Fruit fly (Drosophila melanogaster) whole organism, embryonic: ENCODE results near the gene CG6142.

Experiments used
- Ada2b ChIP-seq: fragments of 200-800 bp; sonication (Bioruptor generic); IDR thresholded peaks from 2 replicates; pipeline ENCODE4 v1.3.6; 2022; ENCODE audit warnings: missing biosample characterization, missing genetic modification characterization
- Antp ChIP-seq: fragments of 200-800 bp; sonication (Bioruptor generic); optimal IDR thresholded peaks from 3 replicates; lab custom pipeline; 2016; ENCODE audit warnings: missing biosample characterization, missing genetic modification characterization
- CG12299 ChIP-seq: fragments of 200-800 bp; sonication (Bioruptor generic); optimal IDR thresholded peaks from 2 replicates; lab custom pipeline; 2018; ENCODE audit warnings: missing biosample characterization, mild to moderate bottlenecking, missing genetic modification characterization
- CG12744 ChIP-seq: fragments of 200-800 bp; sonication (Bioruptor generic); optimal IDR thresholded peaks from 2 replicates; lab custom pipeline; 2016; ENCODE audit warnings: missing biosample characterization, missing genetic modification characterization
- CG13123 ChIP-seq: fragments of 200-800 bp; sonication (Bioruptor generic); optimal IDR thresholded peaks from 2 replicates; lab custom pipeline; 2016; ENCODE audit warnings: missing biosample characterization, missing genetic modification characterization
- CG13894 ChIP-seq: fragments of 200-800 bp; sonication (Bioruptor generic); optimal IDR thresholded peaks from 3 replicates; lab custom pipeline; 2018; ENCODE audit warnings: missing biosample characterization, mild to moderate bottlenecking, missing genetic modification characterization, moderate library complexity
- CG14014 ChIP-seq: fragments of 200-800 bp; sonication (Bioruptor generic); IDR thresholded peaks from 2 replicates; pipeline ENCODE4 v1.3.6; 2022; ENCODE audit warnings: missing biosample characterization, missing genetic modification characterization
- CG15011 ChIP-seq: fragments of 200-800 bp; sonication (Bioruptor generic); optimal IDR thresholded peaks from 3 replicates; lab custom pipeline; 2018; ENCODE audit warnings: missing biosample characterization, mild to moderate bottlenecking, missing genetic modification characterization
- CG1792 ChIP-seq: fragments of 200-800 bp; sonication (Bioruptor generic); optimal IDR thresholded peaks from 2 replicates; lab custom pipeline; 2016; ENCODE audit warnings: missing biosample characterization, missing genetic modification characterization
- CG18476 ChIP-seq: fragments of 200-800 bp; sonication (Bioruptor generic); optimal IDR thresholded peaks from 2 replicates; lab custom pipeline; 2016; ENCODE audit warnings: missing biosample characterization, mild to moderate bottlenecking, missing genetic modification characterization
- CG3065 ChIP-seq: fragments of 200-800 bp; sonication (Bioruptor generic); optimal IDR thresholded peaks from 2 replicates; lab custom pipeline; 2016; ENCODE audit warnings: missing biosample characterization, missing genetic modification characterization
- CG32767 ChIP-seq: fragments of 200-800 bp; sonication (Bioruptor generic); IDR thresholded peaks from 2 replicates; pipeline ENCODE4 v1.3.6; 2022; ENCODE audit warnings: missing biosample characterization, missing genetic modification characterization
- CG34376 ChIP-seq: fragments of 200-800 bp; sonication (Bioruptor generic); optimal IDR thresholded peaks from 2 replicates; lab custom pipeline; 2018; ENCODE audit warnings: missing biosample characterization, mild to moderate bottlenecking, missing genetic modification characterization
- CG42726 ChIP-seq: fragments of 200-800 bp; sonication (Bioruptor generic); IDR thresholded peaks from 2 replicates; pipeline ENCODE4 v1.3.6; 2022; ENCODE audit warnings: missing biosample characterization, missing genetic modification characterization; ENCODE audit not compliant: partially characterized antibody
- CG4360 ChIP-seq: fragments of 200-800 bp; sonication (Bioruptor generic); IDR thresholded peaks from 2 replicates; pipeline ENCODE4 v1.3.6; 2022; ENCODE audit warnings: missing biosample characterization, missing genetic modification characterization
- CG4404 ChIP-seq: fragments of 200-800 bp; sonication (Bioruptor generic); IDR thresholded peaks from 2 replicates; pipeline ENCODE4 v1.3.6; 2022; ENCODE audit warnings: missing biosample characterization, missing genetic modification characterization
- CG4617 ChIP-seq: fragments of 200-800 bp; sonication (Bioruptor generic); optimal IDR thresholded peaks from 3 replicates; lab custom pipeline; 2016; ENCODE audit warnings: missing biosample characterization, missing genetic modification characterization, borderline replicate concordance
- CG4707 ChIP-seq: fragments of 200-800 bp; sonication (Bioruptor generic); optimal IDR thresholded peaks from 2 replicates; lab custom pipeline; 2018; ENCODE audit warnings: missing biosample characterization, mild to moderate bottlenecking, missing genetic modification characterization, moderate library complexity
- CG4854 ChIP-seq: fragments of 200-800 bp; sonication (Bioruptor generic); optimal IDR thresholded peaks from 2 replicates; lab custom pipeline; 2016; ENCODE audit warnings: missing biosample characterization, missing genetic modification characterization, inconsistent platforms
- CG5245 ChIP-seq: fragments of 200-800 bp; sonication (Bioruptor generic); optimal IDR thresholded peaks from 3 replicates; lab custom pipeline; 2016; ENCODE audit warnings: missing biosample characterization, missing genetic modification characterization
- CG7357 ChIP-seq: fragments of 200-800 bp; sonication (Bioruptor generic); IDR thresholded peaks from 3 replicates; pipeline ENCODE4 v1.3.6; 2022; ENCODE audit warnings: missing biosample characterization, missing genetic modification characterization
- CG9932 ChIP-seq: fragments of 200-800 bp; sonication (Bioruptor generic); IDR thresholded peaks from 2 replicates; pipeline ENCODE4 v1.3.6; 2022; ENCODE audit warnings: missing biosample characterization, missing genetic modification characterization
- ERR ChIP-seq: fragments of 200-800 bp; sonication (Bioruptor generic); optimal IDR thresholded peaks from 2 replicates; lab custom pipeline; 2016; ENCODE audit warnings: missing biosample characterization, missing genetic modification characterization
- Ets97D ChIP-seq: fragments of 200-800 bp; sonication (Bioruptor generic); optimal IDR thresholded peaks from 3 replicates; lab custom pipeline; 2016; ENCODE audit warnings: missing biosample characterization, missing genetic modification characterization
- Fer2 ChIP-seq: fragments of 200-800 bp; sonication (Bioruptor generic); optimal IDR thresholded peaks from 2 replicates; lab custom pipeline; 2018; ENCODE audit warnings: missing biosample characterization, mild to moderate bottlenecking, missing genetic modification characterization, moderate library complexity
- HLH3B ChIP-seq: fragments of 200-800 bp; sonication (Bioruptor generic); IDR thresholded peaks from 2 replicates; pipeline ENCODE4 v1.3.6; 2022; ENCODE audit warnings: missing biosample characterization, missing genetic modification characterization
- Hmr ChIP-seq: fragments of 200-800 bp; sonication (Bioruptor generic); optimal IDR thresholded peaks from 3 replicates; lab custom pipeline; 2017; ENCODE audit warnings: mild to moderate bottlenecking, missing biosample characterization, missing genetic modification reagents, missing genetic modification characterization
- Hr78 ChIP-seq, 2 experiments: fragments of 200-800 bp in 1 of 2; fragments of >200 bp in 1 of 2; sonication (Bioruptor generic) in 1 of 2; optimal IDR thresholded peaks; 2 replicates each; lab custom pipeline; 2017 to 2019; ENCODE audit warnings: missing biosample characterization in 2 of 2, missing genetic modification characterization in 2 of 2, mild to moderate bottlenecking in 1 of 2, moderate library complexity in 1 of 2
- Pdp1 ChIP-seq, 2 experiments: fragments of 200-800 bp; sonication (Bioruptor generic); optimal IDR thresholded peaks; 3 replicates each; lab custom pipeline; 2016; ENCODE audit warnings: missing biosample characterization in 2 of 2, missing genetic modification characterization in 2 of 2, mild to moderate bottlenecking in 1 of 2, moderate library complexity in 1 of 2
- Spps ChIP-seq: fragments of 200-800 bp; sonication (Bioruptor generic); optimal IDR thresholded peaks from 2 replicates; lab custom pipeline; 2018; ENCODE audit warnings: missing biosample characterization, mild to moderate bottlenecking, missing genetic modification characterization
- Tbp ChIP-seq: fragments of >200 bp; optimal IDR thresholded peaks from 2 replicates; lab custom pipeline; 2018; ENCODE audit warnings: missing biosample characterization, missing genetic modification characterization
- ara ChIP-seq: fragments of 200-800 bp; sonication (Bioruptor generic); IDR thresholded peaks from 2 replicates; pipeline ENCODE4 v1.3.6; 2022; ENCODE audit warnings: missing biosample characterization, missing genetic modification characterization
- ash1 ChIP-seq: fragments of 200-800 bp; sonication (Bioruptor generic); optimal IDR thresholded peaks from 2 replicates; lab custom pipeline; 2018; ENCODE audit warnings: missing biosample characterization, mild to moderate bottlenecking, missing genetic modification characterization
- btn ChIP-seq: fragments of 200-800 bp; sonication (Bioruptor generic); optimal IDR thresholded peaks from 2 replicates; lab custom pipeline; 2016; ENCODE audit warnings: missing biosample characterization, missing genetic modification characterization
- cad ChIP-seq: fragments of >200 bp; optimal IDR thresholded peaks from 2 replicates; lab custom pipeline; 2017; ENCODE audit warnings: missing biosample characterization, missing genetic modification characterization
- cas ChIP-seq: fragments of 200-800 bp; sonication (Bioruptor generic); IDR thresholded peaks from 2 replicates; pipeline ENCODE4 v1.3.6; 2022; ENCODE audit warnings: missing biosample characterization, missing genetic modification characterization
- caup ChIP-seq: fragments of 200-800 bp; sonication (Bioruptor generic); optimal IDR thresholded peaks from 3 replicates; lab custom pipeline; 2017; ENCODE audit warnings: missing biosample characterization, mild to moderate bottlenecking, missing genetic modification characterization, moderate library complexity; ENCODE audit not compliant: severe bottlenecking
- dimm ChIP-seq: fragments of 200-800 bp; sonication (Bioruptor generic); IDR thresholded peaks from 2 replicates; pipeline ENCODE4 v1.3.6; 2022; ENCODE audit warnings: missing biosample characterization, missing genetic modification characterization
- eyg ChIP-seq: fragments of 200-800 bp; sonication (Bioruptor generic); optimal IDR thresholded peaks from 3 replicates; lab custom pipeline; 2016; ENCODE audit warnings: missing biosample characterization, missing genetic modification characterization
- fd3F ChIP-seq: fragments of 200-800 bp; sonication (Bioruptor generic); optimal IDR thresholded peaks from 2 replicates; lab custom pipeline; 2018; ENCODE audit warnings: missing biosample characterization, mild to moderate bottlenecking, missing genetic modification characterization, moderate library complexity
- maf-S ChIP-seq: fragments of 200-800 bp; sonication (Bioruptor generic); optimal IDR thresholded peaks from 2 replicates; lab custom pipeline; 2016; ENCODE audit warnings: missing biosample characterization, missing genetic modification characterization
- mirr ChIP-seq: fragments of 200-800 bp; sonication (Bioruptor generic); optimal IDR thresholded peaks from 3 replicates; lab custom pipeline; 2018; ENCODE audit warnings: missing biosample characterization, mild to moderate bottlenecking, missing genetic modification characterization
- p53 ChIP-seq: fragments of 200-800 bp; sonication (Bioruptor generic); optimal IDR thresholded peaks from 2 replicates; lab custom pipeline; 2016; ENCODE audit warnings: missing biosample characterization, missing genetic modification characterization
- pfk ChIP-seq: fragments of 200-800 bp; sonication (Bioruptor generic); optimal IDR thresholded peaks from 2 replicates; lab custom pipeline; 2018; ENCODE audit warnings: missing biosample characterization, mild to moderate bottlenecking, missing genetic modification characterization, moderate library complexity
- pnt ChIP-seq: fragments of 200-800 bp; sonication (Bioruptor generic); optimal IDR thresholded peaks from 3 replicates; lab custom pipeline; 2016; ENCODE audit warnings: missing biosample characterization, missing genetic modification characterization
- row ChIP-seq: fragments of 200-800 bp; sonication (Bioruptor generic); IDR thresholded peaks from 3 replicates; pipeline ENCODE4 v1.3.6; 2022; ENCODE audit warnings: missing biosample characterization, missing genetic modification characterization
- sisA ChIP-seq: fragments of 200-800 bp; sonication (Bioruptor generic); IDR thresholded peaks from 2 replicates; pipeline ENCODE4 v1.3.6; 2022; ENCODE audit warnings: missing biosample characterization, missing genetic modification characterization
- stc ChIP-seq: fragments of 200-800 bp; sonication (Bioruptor generic); IDR thresholded peaks from 2 replicates; pipeline ENCODE4 v1.3.6; 2022; ENCODE audit warnings: missing biosample characterization, missing genetic modification characterization
- sug ChIP-seq: fragments of 200-800 bp; optimal IDR thresholded peaks from 2 replicates; lab custom pipeline; 2019; ENCODE audit warnings: missing biosample characterization, mild to moderate bottlenecking, missing genetic modification characterization, moderate library complexity
- zen ChIP-seq: fragments of 200-800 bp; sonication (Bioruptor generic); optimal IDR thresholded peaks from 3 replicates; lab custom pipeline; 2018; ENCODE audit warnings: missing biosample characterization, mild to moderate bottlenecking, missing genetic modification characterization, moderate library complexity
- zfh1 ChIP-seq: fragments of 200-800 bp; sonication (Bioruptor generic); IDR thresholded peaks from 3 replicates; pipeline ENCODE4 v1.3.6; 2022; ENCODE audit warnings: missing biosample characterization, missing genetic modification characterization

CG6142 gene

dm6 chr3R:26172040-26172439 is 39.1 kb downstream of the CG6142 start (continued):
- TF ChIP-seq pfk (GFP tag; lab: Kevin White, UChicago) (no peak), stc (GFP tag; lab: Robert Waterston, UW) (peak; percentile 67; the same call in 1 of the 2 replicates), zfh1 (GFP tag; lab: Robert Waterston, UW) (no peak), cas (GFP tag; lab: Robert Waterston, UW) (0 out of 2 replicates have a peak, but pooled peaks have one; percentile 8), Fer2 (tag; lab: Kevin White, UChicago) (peak; percentile 22), CG12744 (no peak), Hr78 (GFP tag; optimal IDR thresholded peaks at IDR 0.05; lab: Kevin White, UChicago) (no peak), CG15011 (GFP tag; lab: Kevin White, UChicago) (peak; percentile 3), btn (GFP tag; lab: Kevin White, UChicago) (no peak), CG4617 (GFP tag; lab: Kevin White, UChicago) (no peak), Antp (GFP tag; lab: Kevin White, UChicago) (peak; percentile 47), mirr (GFP tag; lab: Kevin White, UChicago) (no peak), p53 (GFP tag; lab: Kevin White, UChicago) (no peak), caup (peak; percentile 73), Ets97D (GFP tag; lab: Kevin White, UChicago) (peak; percentile 17), row (GFP tag; lab: Robert Waterston, UW) (no peak; the same call in 1 of the 3 replicates), Tbp (GFP tag; lab: Kevin White, UChicago) (no peak), CG7357 (GFP tag; lab: Robert Waterston, UW) (0 out of 3 replicates have a peak, but pooled peaks have one; percentile 38), ERR (GFP tag; lab: Kevin White, UChicago) (no peak), Spps (tag; lab: Kevin White, UChicago) (no peak), CG9932 (peak; percentile 50), CG5245 (GFP tag; lab: Kevin White, UChicago) (peak; percentile 46), CG12299 (tag; lab: Kevin White, UChicago) (no peak), pnt (GFP tag; lab: Kevin White, UChicago) (no peak), ara (GFP tag; lab: Robert Waterston, UW) (0 out of 2 replicates have a peak, but pooled peaks have one; percentile 10), zen (no peak), Hmr (GFP tag; lab: Kevin White, UChicago) (peak; percentile 71), ash1 (GFP tag; lab: Kevin White, UChicago) (no peak), maf-S (GFP tag; lab: Kevin White, UChicago) (no peak), Pdp1 (GFP tag; optimal IDR thresholded peaks at IDR 0.05; lab: Kevin White, UChicago) (peak in 1 of 2 experiments; percentile 50), CG18476 (peak; percentile 27), CG42726 (GFP tag; lab: Robert Waterston, UW) (no peak), CG14014 (GFP tag; lab: Robert Waterston, UW) (0 out of 2 replicates have a peak, but pooled peaks have one; percentile 49), sisA (GFP tag; lab: Robert Waterston, UW) (no peak), CG4854 (GFP tag; lab: Kevin White, UChicago) (peak; percentile 4), Ada2b (GFP tag; lab: Robert Waterston, UW) (peak; percentile 64), fd3F (GFP tag; lab: Kevin White, UChicago) (no peak), CG4707 (GFP tag; lab: Kevin White, UChicago) (no peak), CG4404 (GFP tag; lab: Robert Waterston, UW) (no peak), CG3065 (GFP tag; lab: Kevin White, UChicago) (no peak), CG4360 (GFP tag; lab: Robert Waterston, UW) (no peak), CG1792 (GFP tag; lab: Kevin White, UChicago) (peak; percentile 6), eyg (no peak), CG32767 (GFP tag; lab: Robert Waterston, UW) (no peak), HLH3B (GFP tag; lab: Robert Waterston, UW) (no peak; the same call in 1 of the 2 replicates), CG13123 (no peak), CG34376 (GFP tag; lab: Kevin White, UChicago) (peak; percentile 38), CG13894 (tag; lab: Kevin White, UChicago) (peak; percentile 68), sug (peak; percentile 28), dimm (no peak), cad (no peak)
